Worm (Caenorhabditis elegans) whole organism, L1 larva: ENCODE data around the gene C50C3.5.
A peak's percentile ranks its signal among the peaks of the same experiment; 100 is the strongest.

ENCODE experiments used
- C04F5.9 ChIP-seq: sonication (generic microtip); optimal IDR thresholded peaks from 2 replicates; lab custom pipeline; 2016; ENCODE audit warnings: missing genetic modification characterization, missing compliant biosample characterization
- C34B4.2 ChIP-seq: sonication (generic microtip); optimal IDR thresholded peaks from 2 replicates; lab custom pipeline; 2017; ENCODE audit warnings: mild to moderate bottlenecking, missing genetic modification characterization, missing compliant biosample characterization
- F16B12.6 ChIP-seq: fragments of 150-350 bp; optimal IDR thresholded peaks from 2 replicates; lab custom pipeline; 2014; ENCODE audit warnings: missing biosample characterization, missing genetic modification characterization
- Y116A8C.19 ChIP-seq: sonication (generic microtip); optimal IDR thresholded peaks from 2 replicates; lab custom pipeline; 2016; ENCODE audit warnings: missing compliant biosample characterization, missing genetic modification characterization, borderline replicate concordance
- aly-2 ChIP-seq: fragments of 150-350 bp; optimal IDR thresholded peaks from 2 replicates; lab custom pipeline; 2014; ENCODE audit warnings: missing biosample characterization, missing genetic modification characterization
- ceh-8 ChIP-seq: fragments of 200-800 bp; sonication (Bioruptor generic); optimal IDR thresholded peaks from 2 replicates; lab custom pipeline; 2018; ENCODE audit warnings: mild to moderate bottlenecking, missing genetic modification characterization, moderate library complexity, missing compliant biosample characterization
- ceh-82 ChIP-seq, 3 experiments: fragments of 150-350 bp in 1 of 3; sonication (generic microtip) in 2 of 3; optimal IDR thresholded peaks; 2 replicates each; lab custom pipeline; 2014 to 2017; ENCODE audit warnings: missing biosample characterization in 3 of 3, missing genetic modification characterization in 3 of 3
- ceh-88 ChIP-seq: fragments of 200-800 bp; sonication (Bioruptor generic); IDR thresholded peaks from 2 replicates; pipeline ENCODE4 v1.3.6; 2022; ENCODE audit warnings: missing genetic modification characterization, missing compliant biosample characterization
- ceh-90 ChIP-seq: sonication (generic microtip); optimal IDR thresholded peaks from 2 replicates; lab custom pipeline; 2016; ENCODE audit warnings: missing genetic modification characterization, missing compliant biosample characterization
- dsc-1 ChIP-seq: sonication (generic microtip); optimal IDR thresholded peaks from 2 replicates; lab custom pipeline; 2016; ENCODE audit warnings: mild to moderate bottlenecking, missing genetic modification characterization, missing compliant biosample characterization
- efl-1 ChIP-seq, 4 experiments: fragments of 150-350 bp; optimal IDR thresholded peaks in 3 of 4; peaks in 1 of 4; 1 replicate in 1 of 4; 2 replicates in 3 of 4; lab custom pipeline; 2014; ENCODE audit warnings: missing biosample characterization in 2 of 4, missing genetic modification characterization in 2 of 4, missing genetic modification reagents in 2 of 4
- egl-13 ChIP-seq: sonication (generic microtip); optimal IDR thresholded peaks from 2 replicates; lab custom pipeline; 2016; ENCODE audit warnings: missing genotype, missing genetic modification reagents, missing genetic modification characterization, missing compliant biosample characterization
- egl-27 ChIP-seq, 2 experiments: fragments of 150-350 bp in 1 of 2; sonication (generic microtip); optimal IDR thresholded peaks; 3 replicates each; lab custom pipeline; 2017 to 2018; ENCODE audit warnings: missing biosample characterization in 2 of 2, missing genetic modification characterization in 2 of 2, missing genetic modification reagents in 2 of 2
- elt-3 ChIP-seq, 6 experiments: fragments of 150-350 bp in 1 of 6; sonication (generic microtip); optimal IDR thresholded peaks; 2 replicates each; lab custom pipeline; 2017 to 2018; ENCODE audit warnings: missing biosample characterization in 6 of 6, missing genetic modification characterization in 6 of 6, inconsistent platforms in 1 of 6
- ets-5 ChIP-seq: fragments of 200-800 bp; sonication (Bioruptor generic); IDR thresholded peaks from 2 replicates; pipeline ENCODE4 v1.3.6; 2022; ENCODE audit warnings: missing genetic modification characterization, missing compliant biosample characterization
- fkh-10 ChIP-seq: sonication (generic microtip); optimal IDR thresholded peaks from 2 replicates; lab custom pipeline; 2017; ENCODE audit warnings: missing biosample characterization, missing genetic modification reagents, missing genetic modification characterization
- fkh-4 ChIP-seq: sonication (generic microtip); optimal IDR thresholded peaks from 2 replicates; lab custom pipeline; 2016; ENCODE audit warnings: missing compliant biosample characterization, missing genetic modification characterization, borderline replicate concordance
- fkh-8 ChIP-seq: sonication (generic microtip); optimal IDR thresholded peaks from 2 replicates; lab custom pipeline; 2016; ENCODE audit warnings: mild to moderate bottlenecking, missing genetic modification characterization, missing compliant biosample characterization
- fos-1 ChIP-seq: fragments of 150-350 bp; optimal IDR thresholded peaks from 2 replicates; lab custom pipeline; 2014; ENCODE audit warnings: missing biosample characterization, missing genetic modification characterization
- grh-1 ChIP-seq: fragments of 200-800 bp; sonication (Bioruptor generic); IDR thresholded peaks from 2 replicates; pipeline ENCODE4 v1.3.6; 2022; ENCODE audit warnings: missing genetic modification reagents, missing genetic modification characterization, missing compliant biosample characterization
- hlh-17 ChIP-seq: fragments of 200-800 bp; sonication (Bioruptor generic); optimal IDR thresholded peaks from 2 replicates; lab custom pipeline; 2018; ENCODE audit warnings: missing genetic modification characterization, mild to moderate bottlenecking, missing compliant biosample characterization, moderate library complexity, borderline replicate concordance
- hpl-2 ChIP-seq: fragments of 150-350 bp; optimal IDR thresholded peaks from 2 replicates; lab custom pipeline; 2014; ENCODE audit warnings: missing biosample characterization, missing genetic modification reagents, missing genetic modification characterization
- irx-1 ChIP-seq: sonication (generic microtip); optimal IDR thresholded peaks from 2 replicates; lab custom pipeline; 2016; ENCODE audit warnings: missing genetic modification characterization, missing compliant biosample characterization
- lin-13 ChIP-seq: fragments of 150-350 bp; optimal IDR thresholded peaks from 2 replicates; lab custom pipeline; 2014; ENCODE audit warnings: missing biosample characterization, missing genetic modification reagents, missing genetic modification characterization
- lin-15B ChIP-seq: fragments of 150-350 bp; sonication (generic microtip); optimal IDR thresholded peaks from 3 replicates; lab custom pipeline; 2014; ENCODE audit warnings: missing biosample characterization, missing genetic modification characterization
- lir-3 ChIP-seq: sonication (generic microtip); optimal IDR thresholded peaks from 2 replicates; lab custom pipeline; 2016; ENCODE audit warnings: mild to moderate bottlenecking, missing genetic modification characterization, moderate library complexity, missing compliant biosample characterization; ENCODE audit not compliant: poor library complexity
- lsy-2 ChIP-seq, 2 experiments: fragments of 150-350 bp; optimal IDR thresholded peaks; 2 replicates each; lab custom pipeline; 2014; ENCODE audit warnings: missing biosample characterization in 2 of 2, missing genetic modification characterization in 2 of 2
- mab-9 ChIP-seq: fragments of 200-800 bp; sonication (Bioruptor generic); IDR thresholded peaks from 2 replicates; pipeline ENCODE4 v1.3.6; 2022; ENCODE audit warnings: missing genetic modification reagents, missing genetic modification characterization, missing compliant biosample characterization
- mdl-1 ChIP-seq, 2 experiments: fragments of 150-350 bp; optimal IDR thresholded peaks; 2 replicates each; lab custom pipeline; 2014 to 2017; ENCODE audit warnings: missing biosample characterization in 2 of 2, missing genetic modification characterization in 2 of 2, inconsistent platforms in 1 of 2
- nhr-12 ChIP-seq: sonication (generic microtip); optimal IDR thresholded peaks from 2 replicates; lab custom pipeline; 2017; ENCODE audit warnings: missing biosample characterization, missing genetic modification characterization
- nhr-20 ChIP-seq: sonication (generic microtip); optimal IDR thresholded peaks from 2 replicates; lab custom pipeline; 2016; ENCODE audit warnings: mild to moderate bottlenecking, missing genetic modification characterization, missing compliant biosample characterization
- nhr-47 ChIP-seq: sonication (generic microtip); optimal IDR thresholded peaks from 2 replicates; lab custom pipeline; 2016; ENCODE audit warnings: mild to moderate bottlenecking, missing genetic modification characterization, moderate library complexity, missing compliant biosample characterization
- nhr-71 ChIP-seq: sonication (generic microtip); optimal IDR thresholded peaks from 2 replicates; lab custom pipeline; 2016; ENCODE audit warnings: mild to moderate bottlenecking, missing genetic modification characterization, moderate library complexity, missing compliant biosample characterization
- nhr-76 ChIP-seq: sonication (generic microtip); optimal IDR thresholded peaks from 2 replicates; lab custom pipeline; 2017; ENCODE audit warnings: missing biosample characterization, missing genetic modification characterization
- nhr-77 ChIP-seq: fragments of 150-350 bp; optimal IDR thresholded peaks from 2 replicates; lab custom pipeline; 2014; ENCODE audit warnings: missing biosample characterization, missing genetic modification characterization
- nhr-84 ChIP-seq: sonication (generic microtip); optimal IDR thresholded peaks from 2 replicates; lab custom pipeline; 2017; ENCODE audit warnings: missing biosample characterization, missing genetic modification characterization
- pag-3 ChIP-seq: sonication (generic microtip); optimal IDR thresholded peaks from 2 replicates; lab custom pipeline; 2017; ENCODE audit warnings: missing genetic modification characterization, mild to moderate bottlenecking, missing compliant biosample characterization, antibody characterized with exemption, borderline replicate concordance; ENCODE audit not compliant: insufficient read depth
- pax-3 ChIP-seq: fragments of 200-800 bp; sonication (Bioruptor generic); optimal IDR thresholded peaks from 2 replicates; lab custom pipeline; 2018; ENCODE audit warnings: mild to moderate bottlenecking, missing genetic modification characterization, moderate library complexity, missing compliant biosample characterization
- pqm-1 ChIP-seq: sonication (generic microtip); optimal IDR thresholded peaks from 3 replicates; lab custom pipeline; 2017; ENCODE audit warnings: missing biosample characterization, missing genetic modification characterization
- rnt-1 ChIP-seq: sonication (generic microtip); optimal IDR thresholded peaks from 2 replicates; lab custom pipeline; 2016; ENCODE audit warnings: mild to moderate bottlenecking, missing genetic modification characterization, moderate library complexity, missing compliant biosample characterization
- skn-1 ChIP-seq: fragments of 150-350 bp; optimal IDR thresholded peaks from 2 replicates; lab custom pipeline; 2014; ENCODE audit warnings: missing biosample characterization, missing genetic modification characterization
- snpc-4 ChIP-seq: fragments of 150-350 bp; optimal IDR thresholded peaks from 2 replicates; lab custom pipeline; 2014; ENCODE audit warnings: missing biosample characterization, missing genetic modification characterization
- sox-4 ChIP-seq: sonication (generic microtip); optimal IDR thresholded peaks from 2 replicates; lab custom pipeline; 2016; ENCODE audit warnings: missing genetic modification characterization, missing compliant biosample characterization
- sup-37 ChIP-seq: fragments of 200-800 bp; sonication (Bioruptor generic); optimal IDR thresholded peaks from 2 replicates; lab custom pipeline; 2018; ENCODE audit warnings: mild to moderate bottlenecking, missing genetic modification characterization, missing compliant biosample characterization
- tbx-2 ChIP-seq: sonication (generic microtip); optimal IDR thresholded peaks from 2 replicates; lab custom pipeline; 2016; ENCODE audit warnings: missing genetic modification characterization, missing compliant biosample characterization
- unc-30 ChIP-seq: sonication (generic microtip); optimal IDR thresholded peaks from 2 replicates; lab custom pipeline; 2017; ENCODE audit warnings: missing biosample characterization, missing genetic modification characterization
- unc-62 ChIP-seq: fragments of 150-350 bp; optimal IDR thresholded peaks from 2 replicates; lab custom pipeline; 2014; ENCODE audit warnings: missing biosample characterization, missing genetic modification reagents, missing genetic modification characterization
- unc-98 ChIP-seq: fragments of 200-800 bp; sonication (Bioruptor generic); IDR thresholded peaks from 2 replicates; pipeline ENCODE4 v1.3.6; 2022; ENCODE audit warnings: missing genetic modification characterization, missing compliant biosample characterization
- xbp-1 ChIP-seq: sonication (generic microtip); optimal IDR thresholded peaks from 2 replicates; lab custom pipeline; 2016; ENCODE audit warnings: missing genetic modification characterization, missing compliant biosample characterization
- ztf-4 ChIP-seq: fragments of 150-350 bp; optimal IDR thresholded peaks from 2 replicates; lab custom pipeline; 2014; ENCODE audit warnings: missing biosample characterization, missing genetic modification characterization

C50C3.5 gene

ce11 chrIII:8163788-8164423, 15.1 kb upstream of the C50C3.5 start, which contains the start of gene prp-8 (continued):
- TF ChIP-seq lsy-2 (tag; optimal IDR thresholded peaks at IDR 0.05; lab: Kevin White, UChicago) (peak; percentile 99), fos-1 (tag; lab: Kevin White, UChicago) (peak; percentile 67), nhr-12 (tag; lab: Kevin White, UChicago) (no peak), sox-4 (peak; percentile 55), sup-37 (GFP tag; lab: Kevin White, UChicago) (peak; percentile 66), pqm-1 (tag; lab: Kevin White, UChicago) (no peak), elt-3 (tag; optimal IDR thresholded peaks at IDR 0.05; lab: Kevin White, UChicago) (peak in 3 of 6 experiments; percentile 67 to 81 (median 75)), Y116A8C.19 (no peak), egl-13 (tag; lab: Kevin White, UChicago) (peak; percentile 68), ztf-4 (peak; percentile 69), nhr-71 (tag; lab: Kevin White, UChicago) (peak; percentile 92), ceh-90 (tag; lab: Kevin White, UChicago) (no peak), pag-3 (tag; lab: Kevin White, UChicago) (peak; percentile 62), fkh-8 (tag; lab: Kevin White, UChicago) (peak; percentile 93), lin-15B (tag; lab: Kevin White, UChicago) (peak; percentile 89), lin-13 (GFP tag; lab: Kevin White, UChicago) (peak; percentile 88), unc-62 (GFP tag; lab: Kevin White, UChicago) (no peak), aly-2 (tag; lab: Kevin White, UChicago) (peak; percentile 42), nhr-76 (peak; percentile 13), hpl-2 (GFP tag; lab: Kevin White, UChicago) (no peak), egl-27 (tag; optimal IDR thresholded peaks at IDR 0.05; lab: Kevin White, UChicago) (no peak), unc-98 (no peak), skn-1 (peak; percentile 94), grh-1 (GFP tag; lab: Robert Waterston, UW) (peak; percentile 46; the same call in 1 of the 2 replicates), ceh-88 (peak; percentile 48; the same call in 1 of the 2 replicates), nhr-77 (tag; lab: Kevin White, UChicago) (peak; percentile 85), ceh-82 (tag; optimal IDR thresholded peaks at IDR 0.05; lab: Kevin White, UChicago) (peak; percentile 82 to 96 (median 89)), hlh-17 (GFP tag; lab: Kevin White, UChicago) (no peak), tbx-2 (tag; lab: Kevin White, UChicago) (peak; percentile 88), C34B4.2 (tag; lab: Kevin White, UChicago) (no peak), nhr-20 (tag; lab: Kevin White, UChicago) (peak; percentile 90), pax-3 (tag; lab: Kevin White, UChicago) (peak; percentile 71), rnt-1 (tag; lab: Kevin White, UChicago) (peak; percentile 91), mdl-1 (tag; optimal IDR thresholded peaks at IDR 0.05; lab: Kevin White, UChicago) (peak in 1 of 2 experiments; percentile 87), fkh-4 (tag; lab: Kevin White, UChicago) (no peak), F16B12.6 (tag; lab: Kevin White, UChicago) (peak; percentile 70), nhr-84 (no peak), ets-5 (GFP tag; lab: Robert Waterston, UW) (no peak), irx-1 (peak; percentile 60), C04F5.9 (tag; lab: Kevin White, UChicago) (peak; percentile 35), lir-3 (tag; lab: Kevin White, UChicago) (peak; percentile 52), ceh-8 (GFP tag; lab: Kevin White, UChicago) (peak; percentile 44), fkh-10 (GFP tag; lab: Kevin White, UChicago) (peak; percentile 44), snpc-4 (tag; lab: Kevin White, UChicago) (no peak), efl-1 (optimal IDR thresholded peaks at IDR 0.05; lab: Kevin White, UChicago) (peak; percentile 85 to 93), efl-1 (GFP tag; optimal IDR thresholded peaks at IDR 0.05 in 1 of 2; lab: Kevin White, UChicago) (peak; percentile 92 to 99), unc-30 (tag; lab: Kevin White, UChicago) (no peak), nhr-47 (tag; lab: Kevin White, UChicago) (peak; percentile 84), xbp-1 (tag; lab: Kevin White, UChicago) (peak; percentile 88), mab-9 (GFP tag; lab: Robert Waterston, UW) (peak; percentile 34; the same call in 1 of the 2 replicates), dsc-1 (peak; percentile 76)
